Worm (Caenorhabditis elegans) whole organism, late embryonic: Measurements from ENCODE around the gene gtf-2A2.

Source experiments
- C08G9.2 ChIP-seq: sonication (generic microtip); optimal IDR thresholded peaks from 2 replicates; lab custom pipeline; 2016; ENCODE audit warnings: mild to moderate bottlenecking, missing genetic modification characterization, moderate library complexity, missing compliant biosample characterization
- C38D4.7 ChIP-seq: fragments of 200-800 bp; sonication (Bioruptor generic); optimal IDR thresholded peaks from 2 replicates; lab custom pipeline; 2018; ENCODE audit warnings: mild to moderate bottlenecking, missing genetic modification characterization, moderate library complexity, missing compliant biosample characterization
- ahr-1 ChIP-seq: sonication (generic microtip); optimal IDR thresholded peaks from 2 replicates; lab custom pipeline; 2016; ENCODE audit warnings: missing genetic modification characterization, missing compliant biosample characterization
- ceh-18 ChIP-seq: sonication (generic microtip); optimal IDR thresholded peaks from 2 replicates; lab custom pipeline; 2016; ENCODE audit warnings: missing genetic modification characterization, missing compliant biosample characterization
- ceh-2 ChIP-seq: sonication (generic microtip); optimal IDR thresholded peaks from 2 replicates; lab custom pipeline; 2016; ENCODE audit warnings: missing genotype, missing genetic modification characterization, missing compliant biosample characterization
- ceh-22 ChIP-seq: sonication (generic microtip); optimal IDR thresholded peaks from 2 replicates; lab custom pipeline; 2017; ENCODE audit warnings: missing biosample characterization, missing genetic modification characterization
- ceh-30 ChIP-seq: fragments of 150-350 bp; optimal IDR thresholded peaks from 2 replicates; lab custom pipeline; 2014; ENCODE audit warnings: missing biosample characterization, missing genetic modification characterization
- ceh-31 ChIP-seq: sonication (generic microtip); optimal IDR thresholded peaks from 2 replicates; lab custom pipeline; 2016; ENCODE audit warnings: missing genetic modification characterization, missing compliant biosample characterization
- ceh-45 ChIP-seq: fragments of 200-800 bp; sonication (Bioruptor generic); IDR thresholded peaks from 2 replicates; pipeline ENCODE4 v1.3.6; 2022; ENCODE audit warnings: missing genetic modification reagents, missing genetic modification characterization, missing compliant biosample characterization
- dmd-4 ChIP-seq: sonication (generic microtip); optimal IDR thresholded peaks from 2 replicates; lab custom pipeline; 2016; ENCODE audit warnings: borderline replicate concordance, missing genetic modification characterization, missing compliant biosample characterization
- dve-1 ChIP-seq: sonication (generic microtip); optimal IDR thresholded peaks from 2 replicates; lab custom pipeline; 2017; ENCODE audit warnings: antibody characterized with exemption, mild to moderate bottlenecking, missing genetic modification characterization, missing compliant biosample characterization
- elt-2 ChIP-seq: sonication (generic microtip); optimal IDR thresholded peaks from 2 replicates; lab custom pipeline; 2016; ENCODE audit warnings: missing genetic modification reagents, missing genetic modification characterization, missing compliant biosample characterization
- eyg-1 ChIP-seq: sonication (generic microtip); optimal IDR thresholded peaks from 2 replicates; lab custom pipeline; 2016; ENCODE audit warnings: missing genotype, missing genetic modification characterization, missing compliant biosample characterization
- fkh-10 ChIP-seq: fragments of 150-350 bp; optimal IDR thresholded peaks from 2 replicates; lab custom pipeline; 2014; ENCODE audit warnings: missing biosample characterization, missing genetic modification reagents, missing genetic modification characterization
- hlh-15 ChIP-seq: sonication (generic microtip); optimal IDR thresholded peaks from 2 replicates; lab custom pipeline; 2016; ENCODE audit warnings: missing genetic modification characterization, missing compliant biosample characterization
- hlh-30 ChIP-seq: sonication (generic microtip); optimal IDR thresholded peaks from 2 replicates; lab custom pipeline; 2017; ENCODE audit warnings: antibody characterized with exemption, missing genetic modification characterization, missing compliant biosample characterization; ENCODE audit not compliant: insufficient read depth
- madf-2 ChIP-seq: sonication (generic microtip); optimal IDR thresholded peaks from 2 replicates; lab custom pipeline; 2017; ENCODE audit warnings: missing genetic modification characterization, missing compliant biosample characterization
- nfya-1 ChIP-seq: sonication (generic microtip); optimal IDR thresholded peaks from 2 replicates; lab custom pipeline; 2017; ENCODE audit warnings: missing genetic modification characterization, mild to moderate bottlenecking, missing compliant biosample characterization, antibody characterized with exemption, moderate library complexity
- npax-4 ChIP-seq: sonication (generic microtip); optimal IDR thresholded peaks from 2 replicates; lab custom pipeline; 2016; ENCODE audit warnings: missing genetic modification characterization, missing compliant biosample characterization
- odd-2 ChIP-seq: sonication (generic microtip); optimal IDR thresholded peaks from 2 replicates; lab custom pipeline; 2017; ENCODE audit warnings: antibody characterized with exemption, mild to moderate bottlenecking, missing genetic modification characterization, missing compliant biosample characterization
- pros-1 ChIP-seq: fragments of 150-350 bp; optimal IDR thresholded peaks from 2 replicates; lab custom pipeline; 2014; ENCODE audit warnings: missing biosample characterization, missing genetic modification reagents, missing genetic modification characterization
- rnt-1 ChIP-seq: sonication (generic microtip); optimal IDR thresholded peaks from 2 replicates; lab custom pipeline; 2016; ENCODE audit warnings: missing genetic modification characterization, missing compliant biosample characterization
- sox-2 ChIP-seq: fragments of 200-800 bp; sonication (Bioruptor generic); IDR thresholded peaks from 2 replicates; pipeline ENCODE4 v1.3.6; 2022; ENCODE audit warnings: missing genetic modification reagents, missing genetic modification characterization, missing compliant biosample characterization
- sox-4 ChIP-seq: sonication (generic microtip); optimal IDR thresholded peaks from 2 replicates; lab custom pipeline; 2017; ENCODE audit warnings: mild to moderate bottlenecking, missing genetic modification characterization, inconsistent platforms, missing compliant biosample characterization
- tbx-2 ChIP-seq: sonication (generic microtip); optimal IDR thresholded peaks from 2 replicates; lab custom pipeline; 2016; ENCODE audit warnings: missing genetic modification characterization, missing compliant biosample characterization
- unc-42 ChIP-seq: sonication (generic microtip); optimal IDR thresholded peaks from 2 replicates; lab custom pipeline; 2016; ENCODE audit warnings: missing genotype, missing genetic modification characterization, missing compliant biosample characterization
- zip-5 ChIP-seq: sonication (generic microtip); optimal IDR thresholded peaks from 2 replicates; lab custom pipeline; 2016; ENCODE audit warnings: missing genetic modification characterization, missing compliant biosample characterization

The gtf-2A2 gene

DNA sequence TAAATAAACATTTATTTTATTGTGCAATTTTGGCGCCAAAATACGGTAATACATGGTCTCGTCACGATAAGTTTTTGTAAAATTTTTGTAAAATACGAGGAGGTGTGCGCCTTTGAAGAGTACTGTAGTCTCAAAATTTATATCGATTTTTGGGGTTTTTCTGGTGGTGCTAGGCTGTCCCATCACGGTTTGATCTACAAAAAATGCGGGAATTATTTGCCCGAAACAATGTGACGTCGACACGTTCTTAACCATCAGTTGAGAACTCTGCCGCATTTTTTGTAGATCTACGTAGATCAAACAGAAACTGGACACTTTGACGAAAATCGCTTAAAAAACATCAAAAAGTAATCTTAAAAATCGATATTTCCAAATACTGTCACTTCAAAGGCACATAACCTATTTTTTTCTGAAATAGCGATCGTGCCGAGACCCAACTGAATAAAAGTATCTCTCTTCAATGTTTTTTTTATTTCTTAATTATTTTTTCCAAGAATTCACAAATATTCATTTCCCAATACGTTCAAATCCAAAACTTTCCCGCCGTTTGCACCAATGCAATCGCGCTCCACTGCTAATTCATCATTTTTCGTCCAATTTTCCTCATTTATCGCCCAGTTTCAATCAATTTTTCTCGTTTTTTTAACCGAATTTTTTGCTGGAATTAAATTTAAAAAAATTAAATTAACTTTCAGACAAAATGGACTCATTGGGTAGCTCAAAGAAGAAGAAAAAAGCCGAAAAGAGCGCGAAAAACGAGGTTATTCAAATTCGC is 1.5 kb downstream of the gtf-2A2 start, which contains the start of gene pqn-80:
pqn-80 (plus strand) TSS at position 694 of the 775 bp plus-strand sequence.
- TF ChIP-seq C38D4.7 (GFP tag; lab: Kevin White, UChicago) (no peak), sox-4 (tag; lab: Kevin White, UChicago) (no peak), ceh-22 (tag; lab: Kevin White, UChicago) (no peak), nfya-1 (peak; percentile 30), tbx-2 (tag; lab: Kevin White, UChicago) (no peak), ceh-30 (tag; lab: Kevin White, UChicago) (no peak), ceh-31 (tag; lab: Kevin White, UChicago) (no peak), eyg-1 (no peak), ahr-1 (tag; lab: Kevin White, UChicago) (no peak), madf-2 (tag; lab: Kevin White, UChicago) (no peak), hlh-30 (tag; lab: Kevin White, UChicago) (no peak), npax-4 (tag; lab: Kevin White, UChicago) (no peak), elt-2 (tag; lab: Kevin White, UChicago) (no peak), C08G9.2 (tag; lab: Kevin White, UChicago) (no peak), ceh-45 (GFP tag; lab: Robert Waterston, UW) (no peak), rnt-1 (tag; lab: Kevin White, UChicago) (no peak), unc-42 (tag; lab: Kevin White, UChicago) (peak; percentile 71), fkh-10 (no peak)

DNA sequence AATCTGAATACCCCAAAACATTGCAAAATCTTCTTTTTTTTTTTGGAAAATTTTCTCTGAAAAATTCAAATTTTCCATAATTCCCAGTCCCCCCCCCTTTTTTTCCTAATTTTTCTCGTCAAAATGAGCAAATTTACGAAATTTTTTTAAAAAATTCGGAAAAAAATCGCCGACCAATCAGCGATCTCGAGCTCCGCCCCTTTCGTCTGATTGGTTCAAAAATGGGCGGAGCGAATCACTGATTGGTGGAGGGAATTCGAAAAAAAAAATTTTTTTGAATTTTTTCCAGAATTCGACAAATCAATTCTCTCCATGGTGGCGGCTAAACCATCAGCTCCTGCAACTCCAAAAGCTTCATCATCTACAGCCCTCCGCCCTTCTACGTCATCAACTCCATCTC is 14.0 kb downstream of the gtf-2A2 start:
- TF ChIP-seq hlh-15 (tag; lab: Kevin White, UChicago) (no peak), nfya-1 (peak; percentile 81), npax-4 (tag; lab: Kevin White, UChicago) (no peak), ceh-2 (tag; lab: Kevin White, UChicago) (no peak), pros-1 (tag; lab: Kevin White, UChicago) (no peak)

DNA sequence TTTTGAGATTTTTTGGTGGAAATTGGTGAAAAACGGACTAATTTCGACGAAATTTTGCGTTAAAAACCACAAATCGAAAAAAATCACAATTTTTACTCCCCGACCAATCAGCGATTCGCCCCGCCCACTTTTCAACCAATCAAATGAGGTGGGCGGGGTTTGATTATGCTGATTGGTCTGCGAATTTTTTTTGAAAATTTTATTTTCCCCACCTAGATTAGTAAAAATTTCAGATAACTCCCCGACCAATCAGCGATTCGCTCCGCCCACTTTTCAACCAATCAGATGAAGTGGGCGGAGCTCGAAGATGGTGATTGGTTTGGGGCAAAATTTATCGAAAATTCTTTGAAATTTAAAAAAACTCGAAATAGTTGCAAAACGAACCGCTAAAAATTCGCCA is 14.6 kb downstream of the gtf-2A2 start:
- TF ChIP-seq nfya-1 = peak; percentile 88
- no peak for TF ChIP-seq odd-2

- TF ChIP-seq nfya-1 (peak; percentile 91), dve-1 (tag; lab: Kevin White, UChicago) (peak; percentile 53), dmd-4 (tag; lab: Kevin White, UChicago) (no peak), zip-5 (tag; lab: Kevin White, UChicago) (no peak)
These were observed 15.9 kb downstream of the gtf-2A2 start for ce11 chrIII:12640386-12641024.

- TF ChIP-seq sox-2 (GFP tag; lab: Robert Waterston, UW) = no peak
- TF ChIP-seq dve-1 (tag; lab: Kevin White, UChicago) = peak; percentile 93
These were observed 18.1 kb downstream of the gtf-2A2 start for ce11 chrIII:12642511-12643168.

DNA sequence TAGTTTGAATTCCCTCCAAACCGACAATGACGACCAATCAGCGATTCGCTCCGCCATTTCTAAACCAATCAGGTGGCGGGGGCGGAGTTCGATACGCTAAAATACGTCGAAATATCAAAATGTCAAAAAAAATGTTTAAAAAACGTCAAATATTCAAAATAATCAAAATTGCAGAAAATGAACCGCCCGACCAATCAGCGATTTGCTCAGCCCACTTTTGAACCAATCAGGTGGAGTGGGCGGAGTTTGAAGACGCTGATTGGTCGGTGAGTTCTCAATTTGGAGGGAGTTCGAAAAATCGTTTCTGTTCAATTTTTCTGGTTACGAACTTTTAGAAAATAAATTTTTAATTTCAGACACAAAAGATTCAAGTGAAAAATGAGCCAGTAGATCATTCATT is 20.1 kb downstream of the gtf-2A2 start:
- TF ChIP-seq nfya-1 = peak; percentile 87
- TF ChIP-seq ceh-18 (tag; lab: Kevin White, UChicago) = no peak
